Worm (Caenorhabditis elegans): ENCODE data around the gene C46A5.4.

The C46A5.4 gene

DNA sequence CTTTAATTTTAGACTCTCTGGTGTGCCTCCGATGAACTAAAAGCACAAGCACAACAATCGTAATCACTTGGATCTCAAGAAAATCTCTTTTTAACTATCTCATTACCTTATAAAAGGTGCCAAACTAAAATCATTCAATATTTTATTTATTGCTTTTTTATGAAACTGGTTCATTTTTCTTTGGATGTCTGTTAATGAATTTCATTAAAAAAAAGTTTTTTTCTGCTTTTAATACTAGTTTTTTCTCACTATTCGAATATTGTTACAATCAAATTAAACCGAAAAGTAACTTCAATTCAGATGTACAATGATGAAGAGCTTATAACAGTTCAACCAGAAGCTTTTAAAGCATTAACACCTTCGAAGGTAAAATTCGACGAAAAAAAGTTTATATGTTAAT is 18.6 kb upstream of the C46A5.4 start, which contains the start of gene swd-2.1 (continued):
- TF ChIP-seq akir-1 (GFP tag; optimal IDR thresholded peaks at IDR 0.05): no peak
- no peak for TF ChIP-seq Y95B8A.8 (GFP tag; IDR thresholded peaks at IDR 0.05)
- TF ChIP-seq bed-1 (GFP tag; IDR thresholded peaks at IDR 0.05): no peak
- TF ChIP-seq ceh-58 (GFP tag; IDR thresholded peaks at IDR 0.05): no peak
- TF ChIP-seq F55B11.4 (tag; optimal IDR thresholded peaks at IDR 0.05; ENCODE audit: borderline replicate concordance, insufficient read depth): no peak

DNA sequence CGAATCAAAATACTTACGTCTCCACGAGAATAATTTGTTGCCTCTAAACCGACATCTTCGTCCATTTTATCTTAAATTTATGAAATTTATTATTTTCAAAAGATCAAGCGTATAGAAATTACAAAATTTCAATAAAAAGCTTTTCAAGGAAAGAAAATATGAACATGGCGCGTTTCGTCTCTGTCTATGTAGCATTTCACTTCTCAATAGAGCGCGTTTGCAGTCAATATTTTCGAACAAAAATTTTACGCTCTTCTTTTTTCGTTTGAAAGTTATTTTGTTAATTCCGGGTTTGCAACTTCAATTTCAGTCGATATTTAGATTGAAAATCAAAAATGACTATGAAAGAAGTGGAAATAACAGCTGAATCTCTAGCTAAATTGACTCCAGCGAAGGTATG is 17.1 kb upstream of the C46A5.4 start, which contains the start of the genes hcf-1 and swd-2.2:
Gene hcf-1 (minus strand): TSS at position 70 of the 400 bp plus-strand sequence.
Gene swd-2.2 (plus strand): TSS at position 206 of the 400 bp plus-strand sequence.
- no peak for TF ChIP-seq lin-26 (GFP tag; IDR thresholded peaks at IDR 0.05)
- no peak for TF ChIP-seq sea-2 (GFP tag; IDR thresholded peaks at IDR 0.05)
- TF ChIP-seq die-1 (tag; optimal IDR thresholded peaks at IDR 0.05): no peak
- TF ChIP-seq Y53F4B.3 (GFP tag; IDR thresholded peaks at IDR 0.05): no peak
- TF ChIP-seq dox-1 (GFP tag; IDR thresholded peaks at IDR 0.05): no peak
- peak; percentile 18 for TF ChIP-seq snpc-1.3 (tag; optimal IDR thresholded peaks at IDR 0.05; ENCODE audit: insufficient read depth)
- TF ChIP-seq xnd-1 (tag; optimal IDR thresholded peaks at IDR 0.05): no peak
- TF ChIP-seq bed-1 (GFP tag; IDR thresholded peaks at IDR 0.05): no peak
- peak; percentile 42 for TF ChIP-seq lsl-1 (GFP tag; optimal IDR thresholded peaks at IDR 0.05)
- no peak for TF ChIP-seq gei-17 (GFP tag; optimal IDR thresholded peaks at IDR 0.05)
- no peak for TF ChIP-seq lin-35 (GFP tag; optimal IDR thresholded peaks at IDR 0.05)
- no peak for TF ChIP-seq K11D2.4 (GFP tag; IDR thresholded peaks at IDR 0.05)
- no peak for TF ChIP-seq attf-6 (GFP tag; IDR thresholded peaks at IDR 0.05)
- TF ChIP-seq ceh-91 (GFP tag; IDR thresholded peaks at IDR 0.05): no peak
- TF ChIP-seq attf-5 (GFP tag; optimal IDR thresholded peaks at IDR 0.05): peak; percentile 8
- no peak for TF ChIP-seq mes-4 (tag; optimal IDR thresholded peaks at IDR 0.05)
- no peak for TF ChIP-seq nhr-27 (tag; optimal IDR thresholded peaks at IDR 0.05)
- TF ChIP-seq dpl-1 (GFP tag; optimal IDR thresholded peaks at IDR 0.05): peak; percentile 23
- TF ChIP-seq F55B11.4 (tag; optimal IDR thresholded peaks at IDR 0.05; ENCODE audit: borderline replicate concordance, insufficient read depth): no peak
- TF ChIP-seq F22D6.2 (tag; optimal IDR thresholded peaks at IDR 0.05): no peak
- no peak for TF ChIP-seq rcor-1 (GFP tag; IDR thresholded peaks at IDR 0.05)
- no peak for TF ChIP-seq F52B5.7 (tag; optimal IDR thresholded peaks at IDR 0.05)
- no peak for TF ChIP-seq F37B4.10 (GFP tag; IDR thresholded peaks at IDR 0.05)
- 0 out of 2 replicates have a peak, but pooled peaks have one; percentile 5 for TF ChIP-seq hmg-1.2 (GFP tag; IDR thresholded peaks at IDR 0.05)
- TF ChIP-seq hlh-12 (tag; optimal IDR thresholded peaks at IDR 0.05): no peak
- no peak for TF ChIP-seq sptf-2 (GFP tag; optimal IDR thresholded peaks at IDR 0.05)
- TF ChIP-seq unc-130 (GFP tag; optimal IDR thresholded peaks at IDR 0.05): no peak
- TF ChIP-seq K12H6.12 (tag; optimal IDR thresholded peaks at IDR 0.05): no peak
- no peak for TF ChIP-seq akir-1 (GFP tag; optimal IDR thresholded peaks at IDR 0.05)
- no peak for TF ChIP-seq rec-8 (tag; optimal IDR thresholded peaks at IDR 0.05)
- TF ChIP-seq C06A6.2 (GFP tag; conservative IDR thresholded peaks at IDR 0.05): no peak
- no peak for TF ChIP-seq let-607 (tag; optimal IDR thresholded peaks at IDR 0.05)
- no peak for TF ChIP-seq rpc-1 (optimal IDR thresholded peaks at IDR 0.05)
- no peak for TF ChIP-seq rpc-1 (tag; optimal IDR thresholded peaks at IDR 0.05)
- no peak for TF ChIP-seq snpc-1.1 (tag; optimal IDR thresholded peaks at IDR 0.05; ENCODE audit: insufficient read depth)
- TF ChIP-seq lin-54 (GFP tag; optimal IDR thresholded peaks at IDR 0.05): no peak
- TF ChIP-seq mcd-1 (GFP tag; IDR thresholded peaks at IDR 0.05): peak; percentile 80
- TF ChIP-seq hmg-20 (GFP tag; IDR thresholded peaks at IDR 0.05): no peak
- TF ChIP-seq B0336.3 (GFP tag; IDR thresholded peaks at IDR 0.05): no peak
- no peak for TF ChIP-seq F57C9.4 (tag; optimal IDR thresholded peaks at IDR 0.05)
- no peak for TF ChIP-seq T07F8.4 (tag; optimal IDR thresholded peaks at IDR 0.05)
- no peak for TF ChIP-seq egl-44 (GFP tag; IDR thresholded peaks at IDR 0.05)
- peak; percentile 56 for TF ChIP-seq efl-1 (GFP tag; optimal IDR thresholded peaks at IDR 0.05)
- TF ChIP-seq ceh-100 (GFP tag; IDR thresholded peaks at IDR 0.05): no peak
- TF ChIP-seq nfya-1 (tag; optimal IDR thresholded peaks at IDR 0.05; ENCODE audit: borderline replicate concordance, insufficient read depth): no peak
